Worm (Caenorhabditis elegans): ENCODE data around the gene srg-10.

ce11 chrIII:4658384-4658844 is 19.2 kb upstream of the srg-10 start, which contains the start of gene cdka-1:
- TF ChIP-seq lin-14 (GFP tag; optimal IDR thresholded peaks at IDR 0.05) (peak; percentile 65), nhr-84 (tag; optimal IDR thresholded peaks at IDR 0.05) (no peak), rnt-1 (tag; optimal IDR thresholded peaks at IDR 0.05) (no peak), ceh-63 (GFP tag; optimal IDR thresholded peaks at IDR 0.05) (no peak), blmp-1 (tag; optimal IDR thresholded peaks at IDR 0.05) (no peak), nhr-77 (tag; optimal IDR thresholded peaks at IDR 0.05) (no peak), nhr-12 (tag; optimal IDR thresholded peaks at IDR 0.05) (no peak), efl-1 (optimal IDR thresholded peaks at IDR 0.05) (no peak), efl-1 (GFP tag; optimal IDR thresholded peaks at IDR 0.05 in 1 of 2) (no peak), lsy-2 (tag; optimal IDR thresholded peaks at IDR 0.05) (peak in 1 of 2 experiments; percentile 11), snpc-4 (tag; optimal IDR thresholded peaks at IDR 0.05) (no peak), nhr-47 (tag; optimal IDR thresholded peaks at IDR 0.05) (no peak)

All from whole organism, L1 larva.